Worm (Caenorhabditis elegans): ENCODE results near the gene unc-80.

ce11 chrV:20915186-20915585 is 35.8 kb downstream of the unc-80 start, which contains the start of gene pbo-5:
- no peak for TF ChIP-seq tra-4 (tag; optimal IDR thresholded peaks at IDR 0.05)
- no peak for TF ChIP-seq ceh-13 (GFP tag; optimal IDR thresholded peaks at IDR 0.05)
- TF ChIP-seq sea-1 (GFP tag; conservative IDR thresholded peaks at IDR 0.05) = no peak
- TF ChIP-seq hmbx-1 (tag; optimal IDR thresholded peaks at IDR 0.05) = no peak
- no peak for TF ChIP-seq ama-1 (optimal IDR thresholded peaks at IDR 0.05)
- no peak for TF ChIP-seq scrt-1 (GFP tag; IDR thresholded peaks at IDR 0.05)
- no peak for TF ChIP-seq tbx-37 (GFP tag; conservative IDR thresholded peaks at IDR 0.05)
- TF ChIP-seq flt-1 (GFP tag; IDR thresholded peaks at IDR 0.05) = no peak
